Worm (Caenorhabditis elegans) whole organism, L3 larva: ENCODE measurements around the gene F35E8.10.

Experiments
- R02D3.7 ChIP-seq: fragments of 150-350 bp; optimal IDR thresholded peaks from 2 replicates; lab custom pipeline; 2014; ENCODE audit warnings: missing biosample characterization, missing genetic modification characterization
- ama-1 ChIP-seq: fragments of 150-350 bp; optimal IDR thresholded peaks from 2 replicates; lab custom pipeline; 2018
- ceh-16 ChIP-seq: sonication (generic microtip); optimal IDR thresholded peaks from 2 replicates; lab custom pipeline; 2017; ENCODE audit warnings: missing biosample characterization, missing genetic modification characterization
- ceh-28 ChIP-seq: fragments of 150-350 bp; optimal IDR thresholded peaks from 2 replicates; lab custom pipeline; 2014; ENCODE audit warnings: missing biosample characterization, missing genetic modification reagents, missing genetic modification characterization
- ceh-82 ChIP-seq: fragments of 150-350 bp; optimal IDR thresholded peaks from 2 replicates; lab custom pipeline; 2014; ENCODE audit warnings: missing biosample characterization, missing genetic modification characterization
- ceh-9 ChIP-seq: sonication (generic microtip); optimal IDR thresholded peaks from 2 replicates; lab custom pipeline; 2018; ENCODE audit warnings: missing biosample characterization, missing genetic modification characterization
- egl-5 ChIP-seq: fragments of 150-350 bp; optimal IDR thresholded peaks from 2 replicates; lab custom pipeline; 2017; ENCODE audit warnings: missing biosample characterization, missing genetic modification reagents, missing genetic modification characterization, inconsistent platforms
- elt-1 ChIP-seq: fragments of 150-350 bp; optimal IDR thresholded peaks from 2 replicates; lab custom pipeline; 2014; ENCODE audit warnings: missing biosample characterization, missing genetic modification characterization
- elt-2 ChIP-seq: sonication (generic microtip); optimal IDR thresholded peaks from 2 replicates; lab custom pipeline; 2016; ENCODE audit warnings: missing genetic modification reagents, mild to moderate bottlenecking, missing genetic modification characterization, missing compliant biosample characterization
- elt-3 ChIP-seq, 3 experiments: fragments of 150-350 bp in 1 of 3; sonication (generic microtip) in 2 of 3; optimal IDR thresholded peaks; 2 replicates in 2 of 3; 4 replicates in 1 of 3; lab custom pipeline; 2014 to 2017; ENCODE audit warnings: missing biosample characterization in 3 of 3, missing genetic modification characterization in 3 of 3
- fkh-10 ChIP-seq: sonication (generic microtip); optimal IDR thresholded peaks from 2 replicates; lab custom pipeline; 2017; ENCODE audit warnings: missing biosample characterization, missing genetic modification reagents, missing genetic modification characterization
- hmg-11 ChIP-seq: sonication (generic microtip); optimal IDR thresholded peaks from 2 replicates; lab custom pipeline; 2016; ENCODE audit warnings: missing genetic modification characterization, missing compliant biosample characterization
- jun-1 ChIP-seq: fragments of 150-350 bp; optimal IDR thresholded peaks from 2 replicates; lab custom pipeline; 2014; ENCODE audit warnings: missing biosample characterization, missing genetic modification reagents, missing genetic modification characterization
- lin-15B ChIP-seq: fragments of 150-350 bp; optimal IDR thresholded peaks from 2 replicates; lab custom pipeline; 2014; ENCODE audit warnings: missing biosample characterization, missing genetic modification characterization
- lin-39 ChIP-seq: fragments of 150-350 bp; optimal IDR thresholded peaks from 2 replicates; lab custom pipeline; 2018; ENCODE audit warnings: missing biosample characterization, missing genetic modification reagents, missing genetic modification characterization
- lsy-12 ChIP-seq: sonication (generic microtip); optimal IDR thresholded peaks from 2 replicates; lab custom pipeline; 2016; ENCODE audit warnings: mild to moderate bottlenecking, missing genetic modification characterization, missing compliant biosample characterization
- mdl-1 ChIP-seq: fragments of 150-350 bp; optimal IDR thresholded peaks from 2 replicates; lab custom pipeline; 2014; ENCODE audit warnings: missing biosample characterization, missing genetic modification characterization
- mml-1 ChIP-seq: fragments of 150-350 bp; sonication (generic microtip); optimal IDR thresholded peaks from 3 replicates; lab custom pipeline; 2014; ENCODE audit warnings: missing biosample characterization, missing genetic modification characterization
- nfya-1 ChIP-seq: sonication (generic microtip); optimal IDR thresholded peaks from 2 replicates; lab custom pipeline; 2017; ENCODE audit warnings: missing genetic modification characterization, mild to moderate bottlenecking, missing compliant biosample characterization, antibody characterized with exemption, moderate library complexity; ENCODE audit not compliant: insufficient read depth
- nhr-11 ChIP-seq: fragments of 150-350 bp; optimal IDR thresholded peaks from 2 replicates; lab custom pipeline; 2014; ENCODE audit warnings: missing biosample characterization, missing genetic modification characterization
- nhr-12 ChIP-seq: fragments of 150-350 bp; optimal IDR thresholded peaks from 2 replicates; lab custom pipeline; 2014; ENCODE audit warnings: missing biosample characterization, missing genetic modification characterization
- nhr-23 ChIP-seq: fragments of 150-350 bp; optimal IDR thresholded peaks from 2 replicates; lab custom pipeline; 2014; ENCODE audit warnings: missing biosample characterization, missing genetic modification reagents, missing genetic modification characterization
- nhr-237 ChIP-seq: fragments of 150-350 bp; optimal IDR thresholded peaks from 2 replicates; lab custom pipeline; 2014; ENCODE audit warnings: missing biosample characterization, missing genetic modification characterization
- nhr-25 ChIP-seq: sonication (generic microtip); optimal IDR thresholded peaks from 2 replicates; lab custom pipeline; 2017; ENCODE audit warnings: missing biosample characterization, missing genetic modification characterization
- nhr-28 ChIP-seq: fragments of 150-350 bp; optimal IDR thresholded peaks from 2 replicates; lab custom pipeline; 2014; ENCODE audit warnings: missing biosample characterization, missing genetic modification characterization
- nhr-43 ChIP-seq: sonication (generic microtip); optimal IDR thresholded peaks from 2 replicates; lab custom pipeline; 2016; ENCODE audit warnings: mild to moderate bottlenecking, missing genetic modification characterization, missing compliant biosample characterization; ENCODE audit not compliant: poor library complexity, severe bottlenecking
- nhr-67 ChIP-seq: fragments of 150-350 bp; optimal IDR thresholded peaks from 2 replicates; lab custom pipeline; 2014; ENCODE audit warnings: missing biosample characterization, missing genetic modification characterization
- nhr-76 ChIP-seq: fragments of 150-350 bp; sonication (generic microtip); optimal IDR thresholded peaks from 5 replicates; lab custom pipeline; 2014; ENCODE audit warnings: missing biosample characterization, missing genetic modification characterization
- nhr-77 ChIP-seq: fragments of 150-350 bp; optimal IDR thresholded peaks from 2 replicates; lab custom pipeline; 2014; ENCODE audit warnings: missing biosample characterization, missing genetic modification characterization
- pha-4 ChIP-seq: fragments of 150-350 bp; optimal IDR thresholded peaks from 2 replicates; lab custom pipeline; 2014; ENCODE audit warnings: missing biosample characterization, missing genetic modification reagents, missing genetic modification characterization
- pqm-1 ChIP-seq: fragments of 150-350 bp; optimal IDR thresholded peaks from 2 replicates; lab custom pipeline; 2017; ENCODE audit warnings: missing biosample characterization, missing genetic modification characterization, inconsistent platforms
- sea-2 ChIP-seq: fragments of 150-350 bp; sonication (generic microtip); optimal IDR thresholded peaks from 4 replicates; lab custom pipeline; 2014; ENCODE audit warnings: missing biosample characterization, missing genetic modification reagents, missing genetic modification characterization
- skn-1 ChIP-seq: fragments of 150-350 bp; optimal IDR thresholded peaks from 2 replicates; lab custom pipeline; 2014; ENCODE audit warnings: missing biosample characterization, missing genetic modification characterization
- snpc-4 ChIP-seq: fragments of 150-350 bp; optimal IDR thresholded peaks from 2 replicates; lab custom pipeline; 2014; ENCODE audit warnings: missing biosample characterization, missing genetic modification characterization
- tbx-2 ChIP-seq: sonication (generic microtip); optimal IDR thresholded peaks from 2 replicates; lab custom pipeline; 2016; ENCODE audit warnings: mild to moderate bottlenecking, missing genetic modification characterization, missing compliant biosample characterization
- unc-39 ChIP-seq: sonication (generic microtip); optimal IDR thresholded peaks from 4 replicates; lab custom pipeline; 2017; ENCODE audit warnings: missing biosample characterization, missing genetic modification characterization
- unc-62 ChIP-seq: fragments of 150-350 bp; sonication (generic microtip); optimal IDR thresholded peaks from 4 replicates; lab custom pipeline; 2014; ENCODE audit warnings: missing biosample characterization, missing genetic modification reagents, missing genetic modification characterization
- zag-1 ChIP-seq: fragments of 150-350 bp; optimal IDR thresholded peaks from 2 replicates; lab custom pipeline; 2014; ENCODE audit warnings: missing biosample characterization, missing genetic modification characterization
- ztf-11 ChIP-seq: fragments of 150-350 bp; optimal IDR thresholded peaks from 2 replicates; lab custom pipeline; 2014; ENCODE audit warnings: missing biosample characterization, missing genetic modification characterization
- ztf-4 ChIP-seq: fragments of 150-350 bp; optimal IDR thresholded peaks from 2 replicates; lab custom pipeline; 2014; ENCODE audit warnings: missing biosample characterization, missing genetic modification characterization

F35E8.10 gene

DNA sequence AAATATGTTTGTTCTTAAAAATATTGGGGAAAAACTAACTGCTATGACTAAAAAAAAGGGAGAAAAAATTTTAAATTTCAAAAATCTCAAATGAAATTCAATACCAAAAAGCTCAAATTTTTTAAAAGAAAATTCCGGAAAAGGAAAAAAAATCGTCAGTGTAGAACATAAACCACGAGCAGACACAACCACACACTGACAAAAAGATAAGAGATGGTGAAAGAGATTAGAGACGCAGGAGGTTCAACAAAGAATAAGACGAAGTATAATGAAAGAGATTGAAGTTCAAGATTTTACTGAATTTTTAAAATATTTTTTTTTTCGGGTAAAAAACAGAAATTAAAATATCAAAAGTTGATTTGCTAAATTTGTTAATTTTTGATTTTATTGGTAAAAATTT lies 40.1 kb downstream of the F35E8.10 start:
- no peak for TF ChIP-seq elt-1 (tag; lab: Kevin White, UChicago)
- TF ChIP-seq ama-1 = no peak
- no peak for TF ChIP-seq unc-39 (tag; lab: Kevin White, UChicago)
- TF ChIP-seq zag-1 (tag; lab: Kevin White, UChicago) = no peak
- no peak for TF ChIP-seq nhr-25 (tag; lab: Kevin White, UChicago)
- TF ChIP-seq nhr-23 (tag; lab: Kevin White, UChicago) = no peak
- TF ChIP-seq ztf-11 = no peak
- TF ChIP-seq pha-4 (tag; lab: Kevin White, UChicago) = peak; percentile 26
- TF ChIP-seq pqm-1 = peak; percentile 66
- peak; percentile 52 for TF ChIP-seq elt-2 (tag; lab: Kevin White, UChicago)
- TF ChIP-seq nhr-76 (tag; lab: Kevin White, UChicago) = no peak
- TF ChIP-seq skn-1 (tag; lab: Kevin White, UChicago) = no peak
- TF ChIP-seq egl-5 (tag; lab: Kevin White, UChicago) = no peak
- TF ChIP-seq ztf-4 (tag; lab: Kevin White, UChicago) = no peak

- no peak for TF ChIP-seq ztf-4 (tag; lab: Kevin White, UChicago)
- no peak for TF ChIP-seq egl-5 (tag; lab: Kevin White, UChicago)
- no peak for TF ChIP-seq mdl-1
- TF ChIP-seq jun-1 = no peak
- no peak for TF ChIP-seq snpc-4 (tag; lab: Kevin White, UChicago)
- TF ChIP-seq nhr-43 (tag; lab: Kevin White, UChicago) = no peak
- no peak for TF ChIP-seq fkh-10 (GFP tag; lab: Kevin White, UChicago)
- TF ChIP-seq nhr-12 (tag; lab: Kevin White, UChicago) = no peak
- TF ChIP-seq nhr-67 (tag; lab: Kevin White, UChicago) = no peak
- TF ChIP-seq unc-39 (tag; lab: Kevin White, UChicago) = no peak
- TF ChIP-seq hmg-11 (tag; lab: Kevin White, UChicago) = no peak
- no peak for TF ChIP-seq ceh-28
- TF ChIP-seq nhr-11 (tag; lab: Kevin White, UChicago) = no peak
- TF ChIP-seq pqm-1 = no peak
- no peak for TF ChIP-seq nhr-28 (tag; lab: Kevin White, UChicago)
- no peak for TF ChIP-seq ama-1
- TF ChIP-seq skn-1 (tag; lab: Kevin White, UChicago) = no peak
- no peak for TF ChIP-seq unc-62 (GFP tag; lab: Kevin White, UChicago)
Observed at ce11 chrV:15879508-15879907, 40.7 kb downstream of the F35E8.10 start, which contains the start of gene nhr-84. Gene nhr-84 (minus strand): TSS chrV:15879608.

DNA sequence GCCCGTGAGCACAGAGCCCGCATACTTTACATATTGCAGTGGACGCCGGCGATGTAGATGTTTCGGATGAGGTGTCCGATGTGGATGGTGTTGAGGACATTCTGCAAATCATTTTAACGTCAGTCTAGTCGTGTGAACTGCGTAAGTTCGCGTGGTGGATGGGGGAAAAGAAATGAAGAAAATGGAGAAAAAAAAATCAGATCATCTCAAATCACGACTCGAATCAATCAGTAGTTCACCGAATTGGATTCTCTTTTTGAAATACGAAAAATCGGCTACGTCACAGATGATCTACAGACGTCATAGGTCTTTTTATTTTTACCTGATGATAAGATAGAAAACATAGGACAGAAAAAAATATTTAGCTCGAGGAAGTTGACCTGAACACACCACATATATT lies 43.9 kb downstream of the F35E8.10 start, which contains the start of gene nhr-102:
TSS of gene nhr-102 (minus strand) at position 101 of the 400 bp plus-strand sequence.
- TF ChIP-seq elt-2 (tag; lab: Kevin White, UChicago) = peak; percentile 25
- TF ChIP-seq nhr-237 (tag; lab: Kevin White, UChicago) = no peak

DNA sequence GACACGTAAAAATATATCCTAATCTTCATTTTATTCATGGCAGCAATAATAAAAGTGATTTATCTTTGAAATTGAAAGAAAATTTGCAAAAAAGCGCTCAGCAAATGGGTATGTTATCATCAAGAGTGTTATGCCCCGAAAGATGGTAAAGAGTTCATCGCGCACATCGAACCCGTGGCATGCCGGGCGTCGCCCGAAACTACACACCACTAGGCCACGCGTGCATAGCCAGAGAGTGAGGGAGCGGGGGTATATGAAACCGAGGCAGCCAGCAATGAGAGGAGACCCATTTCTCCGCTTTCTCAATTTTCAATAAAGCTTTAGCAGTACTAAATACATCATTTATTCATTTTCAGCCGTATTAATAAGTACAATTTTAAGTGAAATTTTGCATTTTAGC lies 46.4 kb downstream of the F35E8.10 start:
- TF ChIP-seq elt-2 (tag; lab: Kevin White, UChicago) = peak; percentile 69
- peak; percentile 36 for TF ChIP-seq ztf-4 (tag; lab: Kevin White, UChicago)
- TF ChIP-seq nhr-12 (tag; lab: Kevin White, UChicago) = no peak
- no peak for TF ChIP-seq mdl-1
- TF ChIP-seq nhr-43 (tag; lab: Kevin White, UChicago) = peak; percentile 87
- no peak for TF ChIP-seq nhr-67 (tag; lab: Kevin White, UChicago)
- peak; percentile 69 for TF ChIP-seq nfya-1 (tag; lab: Kevin White, UChicago)
- peak in 1 of 3 experiments; percentile 67 for TF ChIP-seq elt-3 (tag; optimal IDR thresholded peaks at IDR 0.05; lab: Kevin White, UChicago)
- peak; percentile 74 for TF ChIP-seq skn-1 (tag; lab: Kevin White, UChicago)
- TF ChIP-seq pqm-1 = peak; percentile 53
- TF ChIP-seq ztf-11 = no peak
- TF ChIP-seq lin-15B = peak; percentile 36
- TF ChIP-seq ceh-16 (tag; lab: Kevin White, UChicago) = peak; percentile 13
- TF ChIP-seq egl-5 (tag; lab: Kevin White, UChicago) = no peak
- no peak for TF ChIP-seq mml-1 (tag; lab: Kevin White, UChicago)
- peak; percentile 45 for TF ChIP-seq nhr-77 (tag; lab: Kevin White, UChicago)
- no peak for TF ChIP-seq nhr-76 (tag; lab: Kevin White, UChicago)
- peak; percentile 34 for TF ChIP-seq ama-1
- TF ChIP-seq ceh-82 (tag; lab: Kevin White, UChicago) = peak; percentile 66
- TF ChIP-seq ceh-9 (tag; lab: Kevin White, UChicago) = no peak
- peak; percentile 18 for TF ChIP-seq nhr-11 (tag; lab: Kevin White, UChicago)
- no peak for TF ChIP-seq unc-39 (tag; lab: Kevin White, UChicago)
- TF ChIP-seq tbx-2 = no peak
- TF ChIP-seq R02D3.7 (tag; lab: Kevin White, UChicago) = peak; percentile 36
- TF ChIP-seq jun-1 = peak; percentile 52
- TF ChIP-seq nhr-23 (tag; lab: Kevin White, UChicago) = no peak
- TF ChIP-seq sea-2 = no peak
- TF ChIP-seq lsy-12 = peak; percentile 66
- TF ChIP-seq snpc-4 (tag; lab: Kevin White, UChicago) = peak; percentile 35
- no peak for TF ChIP-seq ceh-28
- no peak for TF ChIP-seq nhr-28 (tag; lab: Kevin White, UChicago)
- peak; percentile 86 for TF ChIP-seq lin-39 (tag; lab: Kevin White, UChicago)
